Worm (Caenorhabditis elegans): Measurements from ENCODE around the gene Y75B12A.2.

ce11 chrV:15085335-15085800 is 24.0 kb upstream of the Y75B12A.2 start, which contains the start of the genes ahsa-1 and C01G10.7:
- peak; percentile 88 for TF ChIP-seq him-1 (tag; optimal IDR thresholded peaks at IDR 0.05)
- TF ChIP-seq dao-5 (tag; optimal IDR thresholded peaks at IDR 0.05) = no peak
